Worm (Caenorhabditis elegans) whole organism, L2 larva: Measurements from ENCODE around the gene nhr-153.
A peak's percentile ranks its signal among the peaks of the same experiment; 100 is the strongest.

Source experiments
- blmp-1 ChIP-seq: sonication (generic microtip); optimal IDR thresholded peaks from 2 replicates; lab custom pipeline; 2017; ENCODE audit warnings: missing genetic modification characterization, mild to moderate bottlenecking, missing compliant biosample characterization, antibody characterized with exemption, moderate library complexity; ENCODE audit not compliant: insufficient read depth
- ceh-82 ChIP-seq: fragments of 150-350 bp; optimal IDR thresholded peaks from 2 replicates; lab custom pipeline; 2014; ENCODE audit warnings: missing biosample characterization, missing genetic modification characterization
- fos-1 ChIP-seq: fragments of 150-350 bp; optimal IDR thresholded peaks from 2 replicates; lab custom pipeline; 2014; ENCODE audit warnings: missing biosample characterization, missing genetic modification characterization
- nhr-237 ChIP-seq: fragments of 150-350 bp; optimal IDR thresholded peaks from 2 replicates; lab custom pipeline; 2014; ENCODE audit warnings: missing biosample characterization, missing genetic modification characterization
- nhr-6 ChIP-seq: fragments of 150-350 bp; optimal IDR thresholded peaks from 2 replicates; lab custom pipeline; 2014; ENCODE audit warnings: missing biosample characterization, missing genetic modification characterization
- nhr-77 ChIP-seq: fragments of 150-350 bp; optimal IDR thresholded peaks from 2 replicates; lab custom pipeline; 2014; ENCODE audit warnings: missing biosample characterization, missing genetic modification characterization

DNA sequence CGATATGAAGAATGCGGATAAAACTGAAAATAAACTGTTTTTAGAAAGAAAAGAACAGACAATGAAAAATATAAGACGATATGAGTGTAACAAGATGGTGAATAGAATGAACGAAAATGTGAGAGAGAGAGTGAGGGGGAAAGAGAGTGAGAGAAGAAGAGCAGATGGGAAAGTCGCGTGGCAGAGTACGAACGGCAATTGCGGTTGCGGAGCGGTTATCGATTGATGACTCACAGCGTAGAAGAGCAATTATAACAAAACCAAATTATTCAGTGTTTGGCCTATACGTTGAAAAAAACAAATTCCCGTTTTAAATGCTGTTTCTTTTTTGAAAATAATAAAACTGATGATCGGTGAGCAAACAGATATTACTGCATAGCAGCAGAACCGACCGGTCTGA, 38.7 kb upstream of the nhr-153 start, which contains the start of gene pqn-53:
- no peak for TF ChIP-seq nhr-77 (tag; lab: Kevin White, UChicago)
- no peak for TF ChIP-seq ceh-82
- TF ChIP-seq nhr-6 (tag; lab: Kevin White, UChicago): no peak
- peak; percentile 93 for TF ChIP-seq fos-1 (tag; lab: Kevin White, UChicago)
- no peak for TF ChIP-seq blmp-1 (tag; lab: Kevin White, UChicago)
- TF ChIP-seq nhr-237 (tag; lab: Kevin White, UChicago): no peak
